Fruit fly (Drosophila melanogaster) whole organism, embryonic: ENCODE data around the gene CG5641.

Experiments
- Antp ChIP-seq: fragments of 200-800 bp; sonication (Bioruptor generic); optimal IDR thresholded peaks from 3 replicates; lab custom pipeline; 2016; ENCODE audit warnings: missing biosample characterization, missing genetic modification characterization
- Atf-2 ChIP-seq: fragments of 200-800 bp; sonication (Bioruptor generic); optimal IDR thresholded peaks from 2 replicates; lab custom pipeline; 2016; ENCODE audit warnings: missing biosample characterization, missing genetic modification characterization
- B-H1 ChIP-seq: fragments of 200-800 bp; sonication (Bioruptor generic); IDR thresholded peaks from 3 replicates; pipeline ENCODE4 v1.3.6; 2022; ENCODE audit warnings: missing biosample characterization, missing genetic modification characterization
- CG12219 ChIP-seq: fragments of 200-800 bp; sonication (Bioruptor generic); optimal IDR thresholded peaks from 3 replicates; lab custom pipeline; 2018; ENCODE audit warnings: missing biosample characterization, mild to moderate bottlenecking, missing genetic modification characterization
- CG14050 ChIP-seq: fragments of 200-800 bp; sonication (Bioruptor generic); IDR thresholded peaks from 3 replicates; pipeline ENCODE4 v1.3.6; 2022; ENCODE audit warnings: missing biosample characterization, missing genetic modification characterization
- CG14667 ChIP-seq: fragments of 200-800 bp; sonication (Bioruptor generic); IDR thresholded peaks from 2 replicates; pipeline ENCODE4 v1.3.6; 2022; ENCODE audit warnings: missing biosample characterization, missing genetic modification characterization
- CG14965 ChIP-seq: fragments of 200-800 bp; sonication (Bioruptor generic); optimal IDR thresholded peaks from 2 replicates; lab custom pipeline; 2016; ENCODE audit warnings: missing biosample characterization, missing genetic modification characterization, borderline replicate concordance
- CG15514 ChIP-seq: fragments of 200-800 bp; sonication (Bioruptor generic); optimal IDR thresholded peaks from 3 replicates; lab custom pipeline; 2017; ENCODE audit warnings: missing biosample characterization, missing genetic modification characterization, mild to moderate bottlenecking, moderate library complexity, missing genetic modification reagents
- CG17359 ChIP-seq: fragments of 200-800 bp; sonication (Bioruptor generic); optimal IDR thresholded peaks from 3 replicates; lab custom pipeline; 2018; ENCODE audit warnings: missing biosample characterization, mild to moderate bottlenecking, missing genetic modification characterization, moderate library complexity
- CG2889 ChIP-seq: fragments of 200-800 bp; sonication (Bioruptor generic); IDR thresholded peaks from 3 replicates; pipeline ENCODE4 v1.3.6; 2022; ENCODE audit warnings: missing biosample characterization, missing genetic modification characterization
- CG30403 ChIP-seq: fragments of 200-800 bp; sonication (Bioruptor generic); optimal IDR thresholded peaks from 3 replicates; lab custom pipeline; 2016; ENCODE audit warnings: missing biosample characterization, missing genetic modification characterization
- CG31365 ChIP-seq: fragments of 200-800 bp; sonication (Bioruptor generic); optimal IDR thresholded peaks from 2 replicates; lab custom pipeline; 2018; ENCODE audit warnings: missing biosample characterization, mild to moderate bottlenecking, missing genetic modification characterization
- CG3163 ChIP-seq: fragments of 200-800 bp; sonication (Bioruptor generic); optimal IDR thresholded peaks from 3 replicates; lab custom pipeline; 2016; ENCODE audit warnings: missing biosample characterization, missing genetic modification characterization
- CG33557 ChIP-seq: fragments of 200-800 bp; sonication (Bioruptor generic); optimal IDR thresholded peaks from 2 replicates; lab custom pipeline; 2019; ENCODE audit warnings: missing biosample characterization, mild to moderate bottlenecking, missing genetic modification characterization, moderate library complexity
- CG3407 ChIP-seq: fragments of 200-800 bp; sonication (Bioruptor generic); optimal IDR thresholded peaks from 2 replicates; lab custom pipeline; 2018; ENCODE audit warnings: missing biosample characterization, mild to moderate bottlenecking, missing genetic modification characterization
- CG42726 ChIP-seq: fragments of 200-800 bp; sonication (Bioruptor generic); IDR thresholded peaks from 2 replicates; pipeline ENCODE4 v1.3.6; 2022; ENCODE audit warnings: missing biosample characterization, missing genetic modification characterization; ENCODE audit not compliant: partially characterized antibody
- Dll ChIP-seq: fragments of 200-800 bp; sonication (Bioruptor generic); IDR thresholded peaks from 4 replicates; pipeline ENCODE4 v1.3.6; 2022; ENCODE audit warnings: missing biosample characterization, missing genetic modification characterization; ENCODE audit not compliant: partially characterized antibody
- Ets65A ChIP-seq: fragments of 200-800 bp; sonication (Bioruptor generic); peaks from one replicate; lab custom pipeline; 2016; ENCODE audit warnings: missing biosample characterization, missing genetic modification characterization
- H2.0 ChIP-seq: fragments of 200-800 bp; sonication (Bioruptor generic); IDR thresholded peaks from 2 replicates; pipeline ENCODE4 v1.3.6; 2022; ENCODE audit warnings: missing biosample characterization, missing genetic modification characterization
- HmgD ChIP-seq: fragments of 200-800 bp; sonication (Bioruptor generic); optimal IDR thresholded peaks from 3 replicates; lab custom pipeline; 2016; ENCODE audit warnings: missing biosample characterization, missing genetic modification characterization
- HmgZ ChIP-seq: fragments of 200-800 bp; sonication (Bioruptor generic); optimal IDR thresholded peaks from 2 replicates; lab custom pipeline; 2018; ENCODE audit warnings: missing biosample characterization, mild to moderate bottlenecking, missing genetic modification characterization
- Hmr ChIP-seq: fragments of 200-800 bp; sonication (Bioruptor generic); optimal IDR thresholded peaks from 3 replicates; lab custom pipeline; 2017; ENCODE audit warnings: mild to moderate bottlenecking, missing biosample characterization, missing genetic modification reagents, missing genetic modification characterization
- Hr51 ChIP-seq, 2 experiments: fragments of 200-800 bp; sonication (Bioruptor generic); optimal IDR thresholded peaks; 2 replicates in 1 of 2; 3 replicates in 1 of 2; lab custom pipeline; 2016 to 2018; ENCODE audit warnings: missing biosample characterization in 2 of 2, missing genetic modification characterization in 2 of 2, mild to moderate bottlenecking in 1 of 2, moderate library complexity in 1 of 2
- Meics ChIP-seq: fragments of 200-800 bp; sonication (Bioruptor generic); optimal IDR thresholded peaks from 2 replicates; lab custom pipeline; 2017; ENCODE audit warnings: missing biosample characterization, mild to moderate bottlenecking, missing genetic modification characterization
- Side ChIP-seq: fragments of 200-800 bp; sonication (Bioruptor generic); optimal IDR thresholded peaks from 2 replicates; lab custom pipeline; 2016; ENCODE audit warnings: missing biosample characterization, missing genetic modification characterization
- Trl ChIP-seq, 3 experiments: fragments of >200 bp in 2 of 3; fragments of 200-800 bp in 1 of 3; sonication (Bioruptor generic) in 1 of 3; optimal IDR thresholded peaks; 2 replicates in 1 of 3; 3 replicates in 2 of 3; lab custom pipeline; 2016 to 2017; ENCODE audit warnings: missing biosample characterization in 1 of 3, missing genetic modification characterization in 1 of 3
- Vsx1 ChIP-seq: fragments of 200-800 bp; sonication (Bioruptor generic); optimal IDR thresholded peaks from 2 replicates; lab custom pipeline; 2017; ENCODE audit warnings: missing biosample characterization, mild to moderate bottlenecking, missing genetic modification characterization, missing genetic modification reagents
- YL-1 ChIP-seq: fragments of 200-800 bp; sonication (Bioruptor generic); optimal IDR thresholded peaks from 3 replicates; lab custom pipeline; 2017; ENCODE audit warnings: missing biosample characterization, mild to moderate bottlenecking, missing genetic modification characterization
- abd-A ChIP-seq: fragments of 200-800 bp; sonication (Bioruptor generic); optimal IDR thresholded peaks from 3 replicates; lab custom pipeline; 2019; ENCODE audit warnings: missing biosample characterization, mild to moderate bottlenecking, missing genetic modification characterization, moderate library complexity
- amos ChIP-seq: fragments of 200-800 bp; sonication (Bioruptor generic); IDR thresholded peaks from 2 replicates; pipeline ENCODE4 v1.3.6; 2022; ENCODE audit warnings: missing biosample characterization, missing genetic modification characterization; ENCODE audit not compliant: partially characterized antibody
- bowl ChIP-seq: fragments of 200-800 bp; sonication (Bioruptor generic); IDR thresholded peaks from 2 replicates; pipeline ENCODE4 v1.3.6; 2022; ENCODE audit warnings: missing biosample characterization, missing genetic modification characterization
- caup ChIP-seq: fragments of 200-800 bp; sonication (Bioruptor generic); optimal IDR thresholded peaks from 3 replicates; lab custom pipeline; 2017; ENCODE audit warnings: missing biosample characterization, mild to moderate bottlenecking, missing genetic modification characterization, moderate library complexity; ENCODE audit not compliant: severe bottlenecking
- chif ChIP-seq, 2 experiments: fragments of 200-800 bp; sonication (Bioruptor generic); optimal IDR thresholded peaks; 3 replicates each; lab custom pipeline; 2016; ENCODE audit warnings: missing biosample characterization in 2 of 2, missing genetic modification characterization in 2 of 2
- chm ChIP-seq: fragments of 200-800 bp; sonication (Bioruptor generic); IDR thresholded peaks from 2 replicates; pipeline ENCODE4 v1.3.6; 2022; ENCODE audit warnings: missing biosample characterization, missing genetic modification characterization
- corto ChIP-seq: fragments of 200-800 bp; sonication (Bioruptor generic); optimal IDR thresholded peaks from 2 replicates; lab custom pipeline; 2016; ENCODE audit warnings: missing biosample characterization, mild to moderate bottlenecking, missing genetic modification characterization, moderate library complexity
- croc ChIP-seq: fragments of 200-800 bp; sonication (Bioruptor generic); conservative IDR thresholded peaks from 3 replicates; pipeline ENCODE4 v1.3.6; 2022; ENCODE audit warnings: missing biosample characterization, missing genetic modification characterization
- gfzf ChIP-seq: fragments of 200-800 bp; sonication (Bioruptor generic); optimal IDR thresholded peaks from 2 replicates; lab custom pipeline; 2016; ENCODE audit warnings: missing biosample characterization, mild to moderate bottlenecking, missing genetic modification characterization, moderate library complexity
- gsb ChIP-seq: fragments of 200-800 bp; sonication (Bioruptor generic); IDR thresholded peaks from 2 replicates; pipeline ENCODE4 v1.3.6; 2022; ENCODE audit warnings: missing biosample characterization, missing genetic modification characterization
- hbn ChIP-seq: fragments of 200-800 bp; sonication (Bioruptor generic); IDR thresholded peaks from 2 replicates; pipeline ENCODE4 v1.3.6; 2022; ENCODE audit warnings: missing biosample characterization, missing genetic modification characterization; ENCODE audit not compliant: partially characterized antibody
- ind ChIP-seq: fragments of 200-800 bp; sonication (Bioruptor generic); optimal IDR thresholded peaks from 3 replicates; lab custom pipeline; 2016; ENCODE audit warnings: missing biosample characterization, missing genetic modification characterization
- inv ChIP-seq: fragments of 200-800 bp; sonication (Bioruptor generic); IDR thresholded peaks from 2 replicates; pipeline ENCODE4 v1.3.6; 2022; ENCODE audit warnings: missing biosample characterization, missing genetic modification characterization; ENCODE audit not compliant: partially characterized antibody
- mam ChIP-seq: fragments of 200-800 bp; sonication (Bioruptor generic); optimal IDR thresholded peaks from 3 replicates; lab custom pipeline; 2016; ENCODE audit warnings: missing biosample characterization, missing genetic modification characterization
- pb ChIP-seq: fragments of 200-800 bp; sonication (Bioruptor generic); optimal IDR thresholded peaks from 3 replicates; lab custom pipeline; 2016; ENCODE audit warnings: missing biosample characterization, missing genetic modification characterization
- phol ChIP-seq: fragments of 200-800 bp; sonication (Bioruptor generic); optimal IDR thresholded peaks from 3 replicates; lab custom pipeline; 2018; ENCODE audit warnings: missing biosample characterization, mild to moderate bottlenecking, missing genetic modification characterization, moderate library complexity
- sens ChIP-seq: fragments of 200-800 bp; sonication (Bioruptor generic); peaks from one replicate; lab custom pipeline; 2016; ENCODE audit warnings: missing biosample characterization, missing genetic modification characterization
- slbo ChIP-seq: fragments of 200-800 bp; sonication (Bioruptor generic); IDR thresholded peaks from 2 replicates; pipeline ENCODE4 v1.3.6; 2022; ENCODE audit warnings: missing biosample characterization, missing genetic modification characterization
- tio ChIP-seq: fragments of 200-800 bp; sonication (Bioruptor generic); optimal IDR thresholded peaks from 2 replicates; lab custom pipeline; 2017; ENCODE audit warnings: missing biosample characterization, missing genetic modification characterization, inconsistent platforms
- tup ChIP-seq: fragments of 200-800 bp; sonication (Bioruptor generic); optimal IDR thresholded peaks from 2 replicates; lab custom pipeline; 2016; ENCODE audit warnings: missing biosample characterization, mild to moderate bottlenecking, missing genetic modification characterization, moderate library complexity
- twi ChIP-seq: fragments of 200-800 bp; optimal IDR thresholded peaks from 2 replicates; lab custom pipeline; 2019; ENCODE audit warnings: missing biosample characterization, mild to moderate bottlenecking, missing genetic modification characterization, moderate library complexity
- vfl ChIP-seq: fragments of 200-800 bp; sonication (Bioruptor generic); optimal IDR thresholded peaks from 2 replicates; lab custom pipeline; 2016; ENCODE audit warnings: missing biosample characterization, missing genetic modification characterization

The CG5641 gene

DNA sequence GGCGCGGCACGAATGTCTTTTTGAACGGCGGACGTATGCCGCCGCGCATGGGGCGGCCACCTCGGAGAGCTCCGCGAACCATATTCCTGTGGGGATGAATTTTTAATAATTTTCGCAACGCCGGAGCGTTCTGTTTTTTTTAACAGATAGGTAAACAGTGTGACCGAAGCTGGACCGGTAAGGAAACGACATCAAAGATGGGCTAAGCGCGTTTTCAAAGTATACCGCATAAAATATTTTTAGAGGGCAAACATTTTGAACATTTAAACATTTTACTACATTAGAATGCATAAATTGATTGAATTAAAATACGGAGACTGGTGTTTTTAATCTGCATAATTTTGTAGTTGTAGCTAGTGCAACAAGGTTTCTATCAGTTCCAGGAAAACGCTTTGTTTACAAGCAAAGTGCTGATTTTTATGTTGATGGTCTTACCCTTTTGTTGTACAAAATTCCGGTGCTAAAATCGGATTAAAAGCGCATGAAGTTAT lies at the start of gene CG5641, which contains the start of gene CG5245 (continued):
- no peak for TF ChIP-seq tio (GFP tag; lab: Kevin White, UChicago)
- TF ChIP-seq CG2889 (GFP tag; lab: Robert Waterston, UW) = no peak
- no peak for TF ChIP-seq tup (GFP tag; lab: Kevin White, UChicago)
- no peak for TF ChIP-seq pb (GFP tag; lab: Kevin White, UChicago)
- TF ChIP-seq HmgD (GFP tag; lab: Kevin White, UChicago) = no peak
- TF ChIP-seq Trl (optimal IDR thresholded peaks at IDR 0.05; lab: Kevin White, UChicago) = no peak
- TF ChIP-seq Trl (GFP tag; optimal IDR thresholded peaks at IDR 0.05; lab: Kevin White, UChicago) = no peak
- no peak for TF ChIP-seq Atf-2 (GFP tag; lab: Kevin White, UChicago)
- TF ChIP-seq CG42726 = no peak
- no peak for TF ChIP-seq Hr51 (GFP tag; optimal IDR thresholded peaks at IDR 0.05; lab: Kevin White, UChicago)
- TF ChIP-seq CG14667 = no peak
- TF ChIP-seq Meics (GFP tag; lab: Kevin White, UChicago) = no peak
- TF ChIP-seq twi (tag; lab: Kevin White, UChicago) = no peak
- peak; percentile 34 for TF ChIP-seq sens (GFP tag; lab: Kevin White, UChicago)
- TF ChIP-seq abd-A (tag; lab: Kevin White, UChicago) = no peak
- TF ChIP-seq CG14050 = no peak
- TF ChIP-seq Side (GFP tag; lab: Kevin White, UChicago) = no peak
- no peak for TF ChIP-seq CG12219 (GFP tag; lab: Kevin White, UChicago)
- no peak for TF ChIP-seq caup (GFP tag; lab: Kevin White, UChicago)
- TF ChIP-seq CG17359 = no peak
- TF ChIP-seq CG31365 (tag; lab: Kevin White, UChicago) = no peak
- TF ChIP-seq bowl (GFP tag; lab: Robert Waterston, UW) = no peak
- TF ChIP-seq CG3407 (GFP tag; lab: Kevin White, UChicago) = no peak
- TF ChIP-seq YL-1 (GFP tag; lab: Kevin White, UChicago) = peak; percentile 23
- no peak for TF ChIP-seq Dll (GFP tag; lab: Robert Waterston, UW)
- TF ChIP-seq HmgZ (tag; lab: Kevin White, UChicago) = no peak
- no peak for TF ChIP-seq ind (GFP tag; lab: Kevin White, UChicago)
- peak; percentile 85 for TF ChIP-seq gfzf (GFP tag; lab: Kevin White, UChicago)
- TF ChIP-seq CG15514 (GFP tag; lab: Kevin White, UChicago) = peak; percentile 57
- TF ChIP-seq inv (GFP tag; lab: Robert Waterston, UW) = no peak
- no peak for TF ChIP-seq amos
- no peak for TF ChIP-seq corto (GFP tag; lab: Kevin White, UChicago)
- TF ChIP-seq Ets65A = no peak
- TF ChIP-seq CG3163 (GFP tag; lab: Kevin White, UChicago) = no peak
- TF ChIP-seq vfl (GFP tag; lab: Kevin White, UChicago) = no peak
- no peak for TF ChIP-seq Vsx1 (GFP tag; lab: Kevin White, UChicago)
- TF ChIP-seq H2.0 (GFP tag; lab: Robert Waterston, UW) = no peak
- TF ChIP-seq CG33557 = no peak
- no peak for TF ChIP-seq chm (GFP tag; lab: Robert Waterston, UW)
- TF ChIP-seq mam = no peak
- no peak for TF ChIP-seq gsb (GFP tag; lab: Robert Waterston, UW)
- no peak for TF ChIP-seq B-H1 (GFP tag; lab: Robert Waterston, UW)
- TF ChIP-seq Antp (GFP tag; lab: Kevin White, UChicago) = no peak
- TF ChIP-seq hbn (GFP tag; lab: Robert Waterston, UW) = no peak
- TF ChIP-seq CG30403 (GFP tag; lab: Kevin White, UChicago) = no peak
- no peak for TF ChIP-seq slbo
- no peak for TF ChIP-seq Hmr (GFP tag; lab: Kevin White, UChicago)
- TF ChIP-seq phol = peak; percentile 29
- TF ChIP-seq CG14965 (GFP tag; lab: Kevin White, UChicago) = no peak
- TF ChIP-seq croc (GFP tag; lab: Robert Waterston, UW) = no peak
- TF ChIP-seq chif (GFP tag; optimal IDR thresholded peaks at IDR 0.05; lab: Kevin White, UChicago) = no peak
